Comparison of ENCODE assay signal across 4 fruit fly cellular contexts in genomic region chrX:13209410-13209809, dm6.
TF ChIP-seq lines count a peak whose summit lies in the region.

No protein-coding gene starts in this region.

- TF ChIP-seq CTCF in whole organism, embryonic (GFP tag; optimal IDR thresholded peaks at IDR 0.05; lab: Kevin White, UChicago): no peak

TF ChIP-seq in whole organism, embryonic, 481 proteins besides CTCF, POLR2A, EP300 and RAD21:
- TF ChIP-seq Rx (GFP tag; IDR thresholded peaks at IDR 0.05; lab: Robert Waterston, UW) (no peak), nom (GFP tag; optimal IDR thresholded peaks at IDR 0.05; lab: Kevin White, UChicago) (peak; percentile 76), Dip3 (GFP tag; optimal IDR thresholded peaks at IDR 0.05; lab: Kevin White, UChicago) (no peak), ewg (GFP tag; optimal IDR thresholded peaks at IDR 0.05; lab: Kevin White, UChicago) (peak; percentile 15), sqz (GFP tag; optimal IDR thresholded peaks at IDR 0.05; lab: Kevin White, UChicago) (peak; percentile 47), scrt (GFP tag; optimal IDR thresholded peaks at IDR 0.05; lab: Kevin White, UChicago) (peak; percentile 26)

TF ChIP-seq in whole organism, prepupa, 60 proteins besides CTCF, POLR2A, EP300 and RAD21:
- TF ChIP-seq Eip78C (GFP tag; lab: Kevin White, UChicago): peak; percentile 15
- TF ChIP-seq CG9139 (GFP tag; optimal IDR thresholded peaks at IDR 0.05; lab: Kevin White, UChicago): peak; percentile 52
- no peak for TF ChIP-seq pdm3 (GFP tag; optimal IDR thresholded peaks at IDR 0.05; lab: Kevin White, UChicago)
- peak; percentile 45 to 49 for TF ChIP-seq ss (GFP tag; optimal IDR thresholded peaks at IDR 0.05; lab: Kevin White, UChicago)
- TF ChIP-seq dsx (GFP tag; optimal IDR thresholded peaks at IDR 0.05; lab: Kevin White, UChicago; ENCODE audit: poor library complexity, severe bottlenecking): peak; percentile 19
- no peak for TF ChIP-seq Sox14 (GFP tag; optimal IDR thresholded peaks at IDR 0.05; lab: Kevin White, UChicago)
- TF ChIP-seq CG3032 (tag; optimal IDR thresholded peaks at IDR 0.05; lab: Kevin White, UChicago): peak; percentile 14

TF ChIP-seq in whole organism, pupa, 21 proteins besides CTCF, POLR2A, EP300 and RAD21:
- TF ChIP-seq CG10348 (GFP tag; IDR thresholded peaks at IDR 0.05; lab: Robert Waterston, UW) (no peak), CG8159 (tag; optimal IDR thresholded peaks at IDR 0.05; lab: Kevin White, UChicago) (peak; percentile 24), CG12605 (GFP tag; IDR thresholded peaks at IDR 0.05; lab: Robert Waterston, UW) (peak; percentile 41)

TF ChIP-seq in whole organism, wandering third instar larva, 38 proteins besides CTCF, POLR2A, EP300 and RAD21:
- TF ChIP-seq Sp1 (GFP tag; optimal IDR thresholded peaks at IDR 0.05; lab: Kevin White, UChicago) (peak; percentile 53), CG32264 (GFP tag; optimal IDR thresholded peaks at IDR 0.05; lab: Kevin White, UChicago) (no peak), brk (GFP tag; optimal IDR thresholded peaks at IDR 0.05; lab: Kevin White, UChicago) (no peak), usp (GFP tag; optimal IDR thresholded peaks at IDR 0.05; lab: Kevin White, UChicago) (no peak)
